Fruit fly (Drosophila melanogaster): Measurements from ENCODE around the gene Elovl7.
A peak's percentile ranks its signal among the peaks of the same experiment; 100 is the strongest.

The Elovl7 gene

dm6 chr3R:8032923-8033478, 37.3 kb upstream of the Elovl7 start, which contains the start of the genes CG11035 and unc-45 (continued):
- TF ChIP-seq amos (GFP tag; IDR thresholded peaks at IDR 0.05; ENCODE audit: partially characterized antibody) = peak; percentile 77
- TF ChIP-seq danr (GFP tag; IDR thresholded peaks at IDR 0.05) = no peak
- TF ChIP-seq sna (GFP tag; IDR thresholded peaks at IDR 0.05; ENCODE audit: partially characterized antibody) = peak; percentile 75
- TF ChIP-seq bbx (GFP tag; IDR thresholded peaks at IDR 0.05; ENCODE audit: partially characterized antibody) = peak; percentile 64
- TF ChIP-seq Xrp1 (GFP tag; IDR thresholded peaks at IDR 0.05) = peak; percentile 38
- TF ChIP-seq CG11504 (tag; optimal IDR thresholded peaks at IDR 0.05) = peak; percentile 61
- TF ChIP-seq Bgb (GFP tag; IDR thresholded peaks at IDR 0.05; ENCODE audit: partially characterized antibody) = peak; percentile 68
- peak; percentile 15 for TF ChIP-seq CG18476 (GFP tag; optimal IDR thresholded peaks at IDR 0.05)
- no peak for TF ChIP-seq CG8089 (GFP tag; optimal IDR thresholded peaks at IDR 0.05)
- TF ChIP-seq CG34224 (GFP tag; IDR thresholded peaks at IDR 0.05; ENCODE audit: partially characterized antibody) = peak; percentile 64; the same call in 2 of the 3 replicates
- peak; percentile 16 for TF ChIP-seq CG10431 (GFP tag; optimal IDR thresholded peaks at IDR 0.05)
- TF ChIP-seq CG2116 (GFP tag; optimal IDR thresholded peaks at IDR 0.05) = peak; percentile 75
- peak; percentile 63 for TF ChIP-seq CG10543 (GFP tag; optimal IDR thresholded peaks at IDR 0.05)
- TF ChIP-seq CG11560 (tag; IDR thresholded peaks at IDR 0.05) = no peak
- TF ChIP-seq CG11695 (GFP tag; IDR thresholded peaks at IDR 0.05) = 0 out of 3 replicates have a peak, but pooled peaks have one; percentile 19
- TF ChIP-seq Rfx (GFP tag; IDR thresholded peaks at IDR 0.05) = peak; percentile 65
- peak; percentile 11 for TF ChIP-seq CG33213 (GFP tag; optimal IDR thresholded peaks at IDR 0.05)
- peak; percentile 39 for TF ChIP-seq twi (tag; optimal IDR thresholded peaks at IDR 0.05)
- TF ChIP-seq NC2β (GFP tag; optimal IDR thresholded peaks at IDR 0.05) = peak; percentile 11
- TF ChIP-seq Oli (tag; optimal IDR thresholded peaks at IDR 0.05) = no peak
- peak; percentile 47 for TF ChIP-seq ind (GFP tag; optimal IDR thresholded peaks at IDR 0.05)
- 0 out of 3 replicates have a peak, but pooled peaks have one; percentile 42 for TF ChIP-seq CG7963 (GFP tag; IDR thresholded peaks at IDR 0.05; ENCODE audit: partially characterized antibody)
- peak; percentile 51 for TF ChIP-seq Sin3A (optimal IDR thresholded peaks at IDR 0.05)
- TF ChIP-seq Sox100B (GFP tag; optimal IDR thresholded peaks at IDR 0.05) = peak; percentile 49
- peak; percentile 82 for TF ChIP-seq Dll (GFP tag; IDR thresholded peaks at IDR 0.05; ENCODE audit: partially characterized antibody)
- peak; percentile 41; the same call in 1 of the 3 replicates for TF ChIP-seq Dbx (GFP tag; IDR thresholded peaks at IDR 0.05)
- TF ChIP-seq CG11093 (GFP tag; IDR thresholded peaks at IDR 0.05) = no peak
- peak; percentile 71 for TF ChIP-seq hbn (GFP tag; IDR thresholded peaks at IDR 0.05; ENCODE audit: partially characterized antibody)
- TF ChIP-seq row (GFP tag; IDR thresholded peaks at IDR 0.05) = peak; percentile 91
- TF ChIP-seq gro (GFP tag; optimal IDR thresholded peaks at IDR 0.05) = peak; percentile 59
- TF ChIP-seq CG10654 (GFP tag; optimal IDR thresholded peaks at IDR 0.05) = peak; percentile 16
- peak; percentile 38; the same call in 1 of the 2 replicates for TF ChIP-seq klu (GFP tag; IDR thresholded peaks at IDR 0.05)
- TF ChIP-seq Med (GFP tag) = peak; percentile 50
- TF ChIP-seq CG14965 (GFP tag; optimal IDR thresholded peaks at IDR 0.05; ENCODE audit: borderline replicate concordance) = no peak
- peak; percentile 45 for TF ChIP-seq Ets65A (GFP tag)
- peak; percentile 83 for TF ChIP-seq knrl (GFP tag; IDR thresholded peaks at IDR 0.05; ENCODE audit: partially characterized antibody)
- TF ChIP-seq CG6854 (GFP tag; optimal IDR thresholded peaks at IDR 0.05) = no peak
- no peak for TF ChIP-seq jumu (GFP tag; optimal IDR thresholded peaks at IDR 0.05)
- no peak for TF ChIP-seq CG10462 (GFP tag; optimal IDR thresholded peaks at IDR 0.05)
- TF ChIP-seq crp (GFP tag; optimal IDR thresholded peaks at IDR 0.05) = peak; percentile 86 to 99
- TF ChIP-seq CG30020 (tag; optimal IDR thresholded peaks at IDR 0.05) = peak; percentile 33
- TF ChIP-seq al (GFP tag; IDR thresholded peaks at IDR 0.05) = peak; percentile 35; the same call in 1 of the 2 replicates
- TF ChIP-seq CG15269 (tag; optimal IDR thresholded peaks at IDR 0.05) = peak; percentile 22
- peak; percentile 47 for TF ChIP-seq Vsx1 (GFP tag; optimal IDR thresholded peaks at IDR 0.05)
- peak; percentile 44 for TF ChIP-seq NfI (GFP tag; optimal IDR thresholded peaks at IDR 0.05)
- peak; percentile 50 for TF ChIP-seq CG9215 (GFP tag; IDR thresholded peaks at IDR 0.05)
- TF ChIP-seq PHDP (tag; optimal IDR thresholded peaks at IDR 0.05) = peak; percentile 44
- no peak for TF ChIP-seq Hmr (GFP tag; optimal IDR thresholded peaks at IDR 0.05)
- peak; percentile 70 for TF ChIP-seq CG12391 (tag; optimal IDR thresholded peaks at IDR 0.05)

Data from whole organism, embryonic.